Worm (Caenorhabditis elegans) whole organism, late embryonic: ENCODE results near the gene Y97E10AR.8.

Source experiments
- C08G9.2 ChIP-seq: sonication (generic microtip); optimal IDR thresholded peaks from 2 replicates; lab custom pipeline; 2016; ENCODE audit warnings: mild to moderate bottlenecking, missing genetic modification characterization, moderate library complexity, missing compliant biosample characterization
- C38D4.7 ChIP-seq: fragments of 200-800 bp; sonication (Bioruptor generic); optimal IDR thresholded peaks from 2 replicates; lab custom pipeline; 2018; ENCODE audit warnings: mild to moderate bottlenecking, missing genetic modification characterization, moderate library complexity, missing compliant biosample characterization
- K02D7.2 ChIP-seq: sonication (generic microtip); optimal IDR thresholded peaks from 2 replicates; lab custom pipeline; 2017; ENCODE audit warnings: mild to moderate bottlenecking, missing genetic modification characterization, missing compliant biosample characterization
- Y22D7AL.16 ChIP-seq: sonication (generic microtip); optimal IDR thresholded peaks from 2 replicates; lab custom pipeline; 2016; ENCODE audit warnings: missing genetic modification characterization, missing compliant biosample characterization
- ceh-19 ChIP-seq: fragments of 200-800 bp; sonication (Bioruptor generic); optimal IDR thresholded peaks from 2 replicates; lab custom pipeline; 2018; ENCODE audit warnings: mild to moderate bottlenecking, missing genetic modification characterization, missing compliant biosample characterization
- ceh-22 ChIP-seq: sonication (generic microtip); optimal IDR thresholded peaks from 2 replicates; lab custom pipeline; 2017; ENCODE audit warnings: missing biosample characterization, missing genetic modification characterization
- ceh-24 ChIP-seq: sonication (generic microtip); optimal IDR thresholded peaks from 2 replicates; lab custom pipeline; 2016; ENCODE audit warnings: mild to moderate bottlenecking, missing genetic modification characterization, missing compliant biosample characterization
- ceh-30 ChIP-seq: fragments of 150-350 bp; optimal IDR thresholded peaks from 2 replicates; lab custom pipeline; 2014; ENCODE audit warnings: missing biosample characterization, missing genetic modification characterization
- ceh-34 ChIP-seq: sonication (generic microtip); optimal IDR thresholded peaks from 2 replicates; lab custom pipeline; 2016; ENCODE audit warnings: mild to moderate bottlenecking, missing genetic modification characterization, missing compliant biosample characterization
- ceh-48 ChIP-seq: sonication (generic microtip); optimal IDR thresholded peaks from 2 replicates; lab custom pipeline; 2016; ENCODE audit warnings: missing genetic modification characterization, inconsistent platforms, missing compliant biosample characterization
- ceh-9 ChIP-seq: sonication (generic microtip); optimal IDR thresholded peaks from 2 replicates; lab custom pipeline; 2016; ENCODE audit warnings: mild to moderate bottlenecking, missing genetic modification characterization, inconsistent platforms, missing compliant biosample characterization
- dve-1 ChIP-seq: sonication (generic microtip); optimal IDR thresholded peaks from 2 replicates; lab custom pipeline; 2017; ENCODE audit warnings: antibody characterized with exemption, mild to moderate bottlenecking, missing genetic modification characterization, missing compliant biosample characterization
- elt-2 ChIP-seq: sonication (generic microtip); optimal IDR thresholded peaks from 2 replicates; lab custom pipeline; 2016; ENCODE audit warnings: missing genetic modification reagents, missing genetic modification characterization, missing compliant biosample characterization
- fax-1 ChIP-seq: sonication (generic microtip); optimal IDR thresholded peaks from 2 replicates; lab custom pipeline; 2016; ENCODE audit warnings: missing genotype, missing genetic modification characterization, missing compliant biosample characterization
- fkh-6 ChIP-seq: sonication (generic microtip); optimal IDR thresholded peaks from 2 replicates; lab custom pipeline; 2016; ENCODE audit warnings: missing genetic modification characterization, missing compliant biosample characterization
- hlh-30 ChIP-seq: sonication (generic microtip); optimal IDR thresholded peaks from 2 replicates; lab custom pipeline; 2017; ENCODE audit warnings: antibody characterized with exemption, missing genetic modification characterization, missing compliant biosample characterization; ENCODE audit not compliant: insufficient read depth
- hlh-6 ChIP-seq: sonication (generic microtip); optimal IDR thresholded peaks from 2 replicates; lab custom pipeline; 2016; ENCODE audit warnings: missing genotype, missing genetic modification characterization, missing compliant biosample characterization
- hlh-8 ChIP-seq: sonication (generic microtip); optimal IDR thresholded peaks from 2 replicates; lab custom pipeline; 2016; ENCODE audit warnings: missing genotype, missing genetic modification characterization, missing compliant biosample characterization
- lim-6 ChIP-seq: sonication (generic microtip); optimal IDR thresholded peaks from 2 replicates; lab custom pipeline; 2016; ENCODE audit warnings: missing genetic modification characterization, missing compliant biosample characterization
- lin-11 ChIP-seq: fragments of 200-800 bp; sonication (Bioruptor generic); optimal IDR thresholded peaks from 2 replicates; lab custom pipeline; 2018; ENCODE audit warnings: mild to moderate bottlenecking, missing genetic modification characterization, missing compliant biosample characterization
- madf-2 ChIP-seq: sonication (generic microtip); optimal IDR thresholded peaks from 2 replicates; lab custom pipeline; 2017; ENCODE audit warnings: missing genetic modification characterization, missing compliant biosample characterization
- nfya-1 ChIP-seq: sonication (generic microtip); optimal IDR thresholded peaks from 2 replicates; lab custom pipeline; 2017; ENCODE audit warnings: missing genetic modification characterization, mild to moderate bottlenecking, missing compliant biosample characterization, antibody characterized with exemption, moderate library complexity
- nhr-232 ChIP-seq: sonication (generic microtip); optimal IDR thresholded peaks from 2 replicates; lab custom pipeline; 2016; ENCODE audit warnings: missing genetic modification characterization, missing compliant biosample characterization
- npax-4 ChIP-seq: sonication (generic microtip); optimal IDR thresholded peaks from 2 replicates; lab custom pipeline; 2016; ENCODE audit warnings: missing genetic modification characterization, missing compliant biosample characterization
- odd-2 ChIP-seq: sonication (generic microtip); optimal IDR thresholded peaks from 2 replicates; lab custom pipeline; 2017; ENCODE audit warnings: antibody characterized with exemption, mild to moderate bottlenecking, missing genetic modification characterization, missing compliant biosample characterization
- pax-1 ChIP-seq: fragments of 150-350 bp; optimal IDR thresholded peaks from 2 replicates; lab custom pipeline; 2014; ENCODE audit warnings: missing biosample characterization, missing genetic modification characterization
- pha-4 ChIP-seq: fragments of 150-350 bp; optimal IDR thresholded peaks from 2 replicates; lab custom pipeline; 2018; ENCODE audit warnings: missing biosample characterization, missing genetic modification reagents, missing genetic modification characterization
- pqm-1 ChIP-seq: sonication (generic microtip); optimal IDR thresholded peaks from 2 replicates; lab custom pipeline; 2016; ENCODE audit warnings: missing genetic modification characterization, missing compliant biosample characterization
- pros-1 ChIP-seq: fragments of 150-350 bp; optimal IDR thresholded peaks from 2 replicates; lab custom pipeline; 2014; ENCODE audit warnings: missing biosample characterization, missing genetic modification reagents, missing genetic modification characterization
- ref-2 ChIP-seq: sonication (generic microtip); optimal IDR thresholded peaks from 2 replicates; lab custom pipeline; 2016; ENCODE audit warnings: missing genetic modification characterization, missing compliant biosample characterization
- sdc-2 ChIP-seq: sonication (generic microtip); optimal IDR thresholded peaks from 2 replicates; lab custom pipeline; 2016; ENCODE audit warnings: missing genotype, missing genetic modification characterization, missing compliant biosample characterization
- sox-2 ChIP-seq: fragments of 200-800 bp; sonication (Bioruptor generic); IDR thresholded peaks from 2 replicates; pipeline ENCODE4 v1.3.6; 2022; ENCODE audit warnings: missing genetic modification reagents, missing genetic modification characterization, missing compliant biosample characterization
- sox-4 ChIP-seq: sonication (generic microtip); optimal IDR thresholded peaks from 2 replicates; lab custom pipeline; 2017; ENCODE audit warnings: mild to moderate bottlenecking, missing genetic modification characterization, inconsistent platforms, missing compliant biosample characterization
- unc-42 ChIP-seq: sonication (generic microtip); optimal IDR thresholded peaks from 2 replicates; lab custom pipeline; 2016; ENCODE audit warnings: missing genotype, missing genetic modification characterization, missing compliant biosample characterization
- unc-55 ChIP-seq: sonication (generic microtip); optimal IDR thresholded peaks from 2 replicates; lab custom pipeline; 2017; ENCODE audit warnings: missing biosample characterization, missing genetic modification reagents, missing genetic modification characterization
- zip-5 ChIP-seq: sonication (generic microtip); optimal IDR thresholded peaks from 2 replicates; lab custom pipeline; 2016; ENCODE audit warnings: missing genetic modification characterization, missing compliant biosample characterization
- ztf-16 ChIP-seq: sonication (generic microtip); optimal IDR thresholded peaks from 2 replicates; lab custom pipeline; 2017; ENCODE audit warnings: missing genetic modification characterization, missing compliant biosample characterization

The Y97E10AR.8 gene

ce11 chrV:8000929-8001513, 4.1 kb upstream of the Y97E10AR.8 start, which contains the start of gene Y97E10AR.1 (continued):
- TF ChIP-seq C08G9.2 (tag; lab: Kevin White, UChicago): peak; percentile 18
- peak; percentile 12 for TF ChIP-seq pqm-1 (tag; lab: Kevin White, UChicago)
- peak; percentile 68 for TF ChIP-seq pros-1 (tag; lab: Kevin White, UChicago)
- TF ChIP-seq pha-4: no peak
- no peak for TF ChIP-seq pax-1
- peak; percentile 77 for TF ChIP-seq hlh-8 (tag; lab: Kevin White, UChicago)
- TF ChIP-seq ceh-24: no peak
- peak; percentile 86 for TF ChIP-seq nfya-1
- peak; percentile 50 for TF ChIP-seq ceh-30 (tag; lab: Kevin White, UChicago)
- peak; percentile 39 for TF ChIP-seq ceh-48
- TF ChIP-seq fkh-6 (tag; lab: Kevin White, UChicago): peak; percentile 62
- no peak for TF ChIP-seq zip-5 (tag; lab: Kevin White, UChicago)
- no peak for TF ChIP-seq ceh-22 (tag; lab: Kevin White, UChicago)
- peak; percentile 78 for TF ChIP-seq ceh-19
- no peak for TF ChIP-seq K02D7.2 (tag; lab: Kevin White, UChicago)
- peak; percentile 40 for TF ChIP-seq elt-2 (tag; lab: Kevin White, UChicago)
- TF ChIP-seq sox-4 (tag; lab: Kevin White, UChicago): no peak
- no peak for TF ChIP-seq odd-2 (tag; lab: Kevin White, UChicago)
- TF ChIP-seq ztf-16: no peak
- TF ChIP-seq hlh-6 (tag; lab: Kevin White, UChicago): no peak
- peak; percentile 36 for TF ChIP-seq madf-2 (tag; lab: Kevin White, UChicago)
- TF ChIP-seq C38D4.7 (GFP tag; lab: Kevin White, UChicago): peak; percentile 31
- TF ChIP-seq dve-1 (tag; lab: Kevin White, UChicago): peak; percentile 70
- TF ChIP-seq nhr-232: no peak
- no peak for TF ChIP-seq fax-1 (tag; lab: Kevin White, UChicago)
- TF ChIP-seq npax-4: no peak
- TF ChIP-seq ceh-9: no peak
- peak; percentile 67 for TF ChIP-seq unc-55 (GFP tag; lab: Kevin White, UChicago)
- no peak for TF ChIP-seq Y22D7AL.16 (tag; lab: Kevin White, UChicago)
- TF ChIP-seq ceh-34 (tag; lab: Kevin White, UChicago): peak; percentile 80
- peak; percentile 29 for TF ChIP-seq sdc-2 (tag; lab: Kevin White, UChicago)

DNA sequence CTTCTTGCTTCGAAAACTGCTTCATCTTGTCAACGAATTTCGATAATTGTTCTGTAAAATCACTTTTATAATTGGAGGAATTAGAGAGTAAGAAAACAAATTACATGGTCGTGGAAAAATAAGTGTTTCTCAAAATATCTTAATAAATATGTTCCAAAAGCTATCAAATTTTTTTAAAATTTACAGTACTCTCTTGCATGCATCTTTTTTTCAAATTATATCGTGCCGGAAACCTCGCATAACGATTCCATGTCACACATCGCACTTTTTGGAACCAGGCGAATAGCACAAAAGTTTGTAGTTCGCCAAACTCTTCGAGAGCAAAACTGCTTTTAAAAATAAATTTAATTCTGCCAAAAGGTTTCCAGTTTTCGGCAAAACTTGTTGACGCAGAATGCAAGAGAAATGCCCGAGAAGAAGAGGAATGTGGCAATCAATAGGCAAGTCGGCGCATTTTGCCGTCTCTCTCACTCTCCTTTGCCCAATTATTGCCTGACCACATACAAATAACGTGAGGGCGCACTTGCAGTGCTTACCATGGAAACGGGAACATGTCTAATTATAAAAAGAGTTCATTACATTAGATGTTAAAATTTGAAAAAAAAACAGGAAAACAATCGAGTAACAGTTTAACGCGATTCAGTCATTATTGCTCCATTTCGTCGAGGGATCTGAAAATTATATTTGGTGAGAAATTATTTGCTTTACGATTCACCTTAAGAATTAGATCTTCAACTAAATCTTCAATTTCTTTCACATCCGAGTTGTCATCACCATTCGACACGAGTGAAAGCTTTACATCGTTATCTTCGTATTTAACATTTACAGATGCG, 2.6 kb downstream of the Y97E10AR.8 start, which contains the start of gene Y97E10AR.3:
TSS of gene Y97E10AR.3 (minus strand) at position 51 of the 833 bp plus-strand sequence.
- TF ChIP-seq unc-42 (tag; lab: Kevin White, UChicago) (peak; percentile 21), ref-2 (tag; lab: Kevin White, UChicago) (no peak)

ce11 chrV:8010103-8010502, 5.0 kb downstream of the Y97E10AR.8 start, which contains the start of gene Y97E10AR.4:
Gene Y97E10AR.4 (minus strand): TSS chrV:8010233.
- no peak for TF ChIP-seq zip-5 (tag; lab: Kevin White, UChicago)
- no peak for TF ChIP-seq hlh-30 (tag; lab: Kevin White, UChicago)
- TF ChIP-seq lin-11 (tag; lab: Kevin White, UChicago): no peak
- TF ChIP-seq sox-2 (GFP tag; lab: Robert Waterston, UW): no peak
- no peak for TF ChIP-seq lim-6 (tag; lab: Kevin White, UChicago)
- TF ChIP-seq Y22D7AL.16 (tag; lab: Kevin White, UChicago): no peak
